Worm (Caenorhabditis elegans) whole organism, L1 larva: ENCODE data around the gene mdt-26.

Experiments used
- Y116A8C.19 ChIP-seq: sonication (generic microtip); optimal IDR thresholded peaks from 2 replicates; lab custom pipeline; 2016; ENCODE audit warnings: missing compliant biosample characterization, missing genetic modification characterization, borderline replicate concordance
- dpl-1 ChIP-seq, 3 experiments: fragments of 150-350 bp in 2 of 3; sonication (generic microtip) in 1 of 3; optimal IDR thresholded peaks; 2 replicates each; lab custom pipeline; 2014 to 2017; ENCODE audit warnings: missing biosample characterization in 3 of 3, missing genetic modification characterization in 3 of 3, missing genetic modification reagents in 3 of 3
- fkh-10 ChIP-seq: sonication (generic microtip); optimal IDR thresholded peaks from 2 replicates; lab custom pipeline; 2017; ENCODE audit warnings: missing biosample characterization, missing genetic modification reagents, missing genetic modification characterization
- fkh-4 ChIP-seq: sonication (generic microtip); optimal IDR thresholded peaks from 2 replicates; lab custom pipeline; 2016; ENCODE audit warnings: missing compliant biosample characterization, missing genetic modification characterization, borderline replicate concordance
- nhr-76 ChIP-seq: sonication (generic microtip); optimal IDR thresholded peaks from 2 replicates; lab custom pipeline; 2017; ENCODE audit warnings: missing biosample characterization, missing genetic modification characterization
- nhr-84 ChIP-seq: sonication (generic microtip); optimal IDR thresholded peaks from 2 replicates; lab custom pipeline; 2017; ENCODE audit warnings: missing biosample characterization, missing genetic modification characterization
- pag-3 ChIP-seq: sonication (generic microtip); optimal IDR thresholded peaks from 2 replicates; lab custom pipeline; 2017; ENCODE audit warnings: missing genetic modification characterization, mild to moderate bottlenecking, missing compliant biosample characterization, antibody characterized with exemption, borderline replicate concordance; ENCODE audit not compliant: insufficient read depth
- snpc-4 ChIP-seq: fragments of 150-350 bp; optimal IDR thresholded peaks from 2 replicates; lab custom pipeline; 2014; ENCODE audit warnings: missing biosample characterization, missing genetic modification characterization
- sox-4 ChIP-seq: sonication (generic microtip); optimal IDR thresholded peaks from 2 replicates; lab custom pipeline; 2016; ENCODE audit warnings: missing genetic modification characterization, missing compliant biosample characterization
- zip-4 ChIP-seq: fragments of 200-800 bp; sonication (Bioruptor generic); optimal IDR thresholded peaks from 2 replicates; lab custom pipeline; 2018; ENCODE audit warnings: mild to moderate bottlenecking, missing genetic modification characterization, moderate library complexity, missing compliant biosample characterization

- no peak for TF ChIP-seq pag-3 (tag; lab: Kevin White, UChicago)
- TF ChIP-seq sox-4 (tag; lab: Kevin White, UChicago), result no peak
- TF ChIP-seq nhr-76 (tag; lab: Kevin White, UChicago), result no peak
- no peak for TF ChIP-seq snpc-4 (tag; lab: Kevin White, UChicago)
- TF ChIP-seq nhr-84 (tag; lab: Kevin White, UChicago), result no peak
- TF ChIP-seq dpl-1 (GFP tag; optimal IDR thresholded peaks at IDR 0.05; lab: Kevin White, UChicago), result no peak
- no peak for TF ChIP-seq zip-4 (GFP tag; lab: Kevin White, UChicago)
- TF ChIP-seq fkh-4, result no peak
- no peak for TF ChIP-seq Y116A8C.19 (tag; lab: Kevin White, UChicago)
- TF ChIP-seq fkh-10 (GFP tag; lab: Kevin White, UChicago), result no peak
Measured at ce11 chrII:5665991-5666390, 5.0 kb downstream of the mdt-26 start, which contains the start of gene C25H3.16.
